Worm (Caenorhabditis elegans) whole organism, midembryonic: ENCODE data around the gene mml-1.

ENCODE experiments used
- T22C8.4 ChIP-seq: fragments of 200-800 bp; sonication (Bioruptor generic); IDR thresholded peaks from 2 replicates; pipeline ENCODE4 v1.3.6; 2022; ENCODE audit warnings: missing genetic modification characterization, missing compliant biosample characterization
- flt-1 ChIP-seq: fragments of 200-800 bp; sonication (Bioruptor generic); IDR thresholded peaks from 2 replicates; pipeline ENCODE4 v1.3.6; 2022; ENCODE audit warnings: missing genetic modification characterization, missing compliant biosample characterization
- klf-2 ChIP-seq: fragments of 200-800 bp; sonication (Bioruptor generic); conservative IDR thresholded peaks from 2 replicates; pipeline ENCODE4 v1.3.6; 2022; ENCODE audit warnings: missing genetic modification reagents, missing genetic modification characterization, missing compliant biosample characterization
- med-1 ChIP-seq: sonication (generic microtip); optimal IDR thresholded peaks from 2 replicates; lab custom pipeline; 2017; ENCODE audit warnings: missing genetic modification characterization, mild to moderate bottlenecking, missing compliant biosample characterization, antibody characterized with exemption, missing genetic modification reagents; ENCODE audit not compliant: insufficient read depth
- ref-1 ChIP-seq: fragments of 200-800 bp; sonication (Bioruptor generic); conservative IDR thresholded peaks from 2 replicates; pipeline ENCODE4 v1.3.6; 2022; ENCODE audit warnings: missing genetic modification reagents, missing genetic modification characterization, missing compliant biosample characterization
- tab-1 ChIP-seq: fragments of 200-800 bp; sonication (Bioruptor generic); IDR thresholded peaks from 2 replicates; pipeline ENCODE4 v1.3.6; 2022; ENCODE audit warnings: missing genetic modification characterization, missing compliant biosample characterization
- ztf-23 ChIP-seq: fragments of 200-800 bp; sonication (Bioruptor generic); IDR thresholded peaks from 2 replicates; pipeline ENCODE4 v1.3.6; 2022; ENCODE audit warnings: missing genetic modification reagents, missing genetic modification characterization, missing compliant biosample characterization
- ztf-29 ChIP-seq: fragments of 200-800 bp; sonication (Bioruptor generic); IDR thresholded peaks from 2 replicates; pipeline ENCODE4 v1.3.6; 2022; ENCODE audit warnings: missing genetic modification reagents, missing genetic modification characterization, missing compliant biosample characterization

DNA sequence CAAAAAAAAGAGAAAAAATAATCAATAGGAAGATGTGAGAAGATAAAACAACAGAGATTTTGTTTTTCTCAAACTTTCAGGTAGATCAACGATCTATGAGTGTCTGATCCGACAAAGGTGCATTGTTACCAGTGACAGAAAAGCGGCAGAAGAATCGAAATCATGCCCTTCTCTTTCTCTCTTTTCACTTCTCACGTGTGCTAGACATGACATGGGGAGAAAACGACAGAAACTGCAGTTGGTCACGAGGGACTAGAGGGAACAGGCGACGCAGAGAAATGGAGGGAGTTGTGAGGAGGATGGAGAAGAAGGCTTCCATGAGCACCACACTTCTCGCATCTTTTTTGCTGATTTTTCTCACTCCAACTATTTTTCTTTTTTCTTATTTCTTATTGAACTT is 39.3 kb downstream of the mml-1 start, which contains the start of gene F56C9.10:
- no peak for TF ChIP-seq ztf-29 (GFP tag; lab: Robert Waterston, UW)
- TF ChIP-seq tab-1 (GFP tag; lab: Robert Waterston, UW), result no peak
- TF ChIP-seq ref-1 (GFP tag; lab: Robert Waterston, UW), result no peak
- TF ChIP-seq med-1, result no peak
- TF ChIP-seq ztf-23 (GFP tag; lab: Robert Waterston, UW), result peak; percentile 65; the same call in 1 of the 2 replicates
- no peak for TF ChIP-seq flt-1 (GFP tag; lab: Robert Waterston, UW)
- no peak for TF ChIP-seq T22C8.4
- TF ChIP-seq klf-2 (GFP tag; lab: Robert Waterston, UW), result no peak
